Worm (Caenorhabditis elegans): ENCODE measurements around the gene zzz-1.

Gene zzz-1

DNA sequence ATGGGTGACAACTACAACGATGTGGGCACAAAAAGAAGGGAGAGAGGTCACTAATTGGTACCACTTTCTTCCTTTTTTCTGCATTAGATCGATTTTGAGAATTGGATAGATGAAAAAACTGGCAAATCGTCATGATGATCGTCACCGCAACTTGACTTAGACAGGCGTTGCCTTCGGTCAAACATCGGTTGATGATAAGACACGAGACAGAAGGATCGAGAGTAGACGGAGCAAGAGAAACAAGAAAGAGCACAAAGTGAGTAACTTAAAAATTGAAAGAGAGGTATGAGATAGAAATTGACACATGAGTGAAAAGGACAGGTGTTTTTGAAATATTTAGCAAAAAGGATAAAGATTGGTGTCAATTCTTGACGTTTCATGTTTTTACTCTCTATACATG, 38.9 kb downstream of the zzz-1 start (continued):
- TF ChIP-seq elt-3 (tag; optimal IDR thresholded peaks at IDR 0.05) (no peak), snpc-4 (tag; optimal IDR thresholded peaks at IDR 0.05) (no peak)

DNA sequence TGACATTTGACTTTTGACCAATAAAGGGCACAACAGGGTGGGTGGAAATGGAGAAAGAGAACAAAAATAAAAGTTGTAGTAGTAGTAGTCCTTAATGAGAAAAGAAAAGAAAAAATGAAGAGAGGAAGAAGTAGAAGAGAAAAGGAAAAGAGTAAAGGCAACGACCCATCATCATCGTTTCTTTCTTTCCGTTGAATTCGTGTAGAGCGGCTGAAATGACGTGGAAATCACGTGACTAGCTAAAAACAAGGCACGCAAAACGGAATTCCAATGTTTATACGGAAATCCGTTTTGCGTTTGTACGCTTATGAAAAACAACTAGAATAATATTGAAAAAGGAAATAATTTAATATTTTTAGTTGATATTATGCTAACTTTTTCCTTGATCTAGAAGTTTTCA, 41.4 kb downstream of the zzz-1 start:
- TF ChIP-seq mdl-1 (tag; optimal IDR thresholded peaks at IDR 0.05) (peak in 1 of 2 experiments; percentile 50), fkh-8 (tag; optimal IDR thresholded peaks at IDR 0.05) (peak; percentile 80), elt-3 (tag; optimal IDR thresholded peaks at IDR 0.05) (peak in 3 of 6 experiments; percentile 35 to 69 (median 40)), lin-13 (GFP tag; optimal IDR thresholded peaks at IDR 0.05) (no peak), lin-14 (GFP tag; optimal IDR thresholded peaks at IDR 0.05) (peak; percentile 91), lir-3 (tag; optimal IDR thresholded peaks at IDR 0.05; ENCODE audit: poor library complexity) (no peak), unc-86 (tag; optimal IDR thresholded peaks at IDR 0.05) (peak; percentile 31), nhr-84 (tag; optimal IDR thresholded peaks at IDR 0.05) (no peak), C16A3.4 (tag; optimal IDR thresholded peaks at IDR 0.05) (no peak), blmp-1 (tag; optimal IDR thresholded peaks at IDR 0.05) (peak; percentile 62), nhr-20 (tag; optimal IDR thresholded peaks at IDR 0.05) (peak; percentile 75), egl-13 (tag; optimal IDR thresholded peaks at IDR 0.05) (peak; percentile 77), ztf-4 (tag; optimal IDR thresholded peaks at IDR 0.05) (no peak), dpl-1 (GFP tag; optimal IDR thresholded peaks at IDR 0.05) (no peak), lin-15B (tag; optimal IDR thresholded peaks at IDR 0.05) (no peak), unc-130 (tag; optimal IDR thresholded peaks at IDR 0.05) (no peak), sup-37 (GFP tag; optimal IDR thresholded peaks at IDR 0.05) (no peak), nhr-77 (tag; optimal IDR thresholded peaks at IDR 0.05) (no peak), C34B4.2 (tag; optimal IDR thresholded peaks at IDR 0.05) (no peak), grh-1 (GFP tag; IDR thresholded peaks at IDR 0.05) (no peak), mep-1 (tag; optimal IDR thresholded peaks at IDR 0.05) (peak; percentile 14), nhr-19 (GFP tag; conservative IDR thresholded peaks at IDR 0.05) (peak; percentile 41), vab-15 (tag; optimal IDR thresholded peaks at IDR 0.05) (no peak), aly-2 (tag; optimal IDR thresholded peaks at IDR 0.05) (no peak), lsy-2 (tag; optimal IDR thresholded peaks at IDR 0.05) (peak; percentile 41 to 42), lin-35 (GFP tag; optimal IDR thresholded peaks at IDR 0.05) (peak; percentile 27 to 37), zip-4 (GFP tag; optimal IDR thresholded peaks at IDR 0.05) (no peak), sptf-1 (tag; optimal IDR thresholded peaks at IDR 0.05) (no peak), ceh-8 (GFP tag; optimal IDR thresholded peaks at IDR 0.05) (no peak), snu-23 (GFP tag; optimal IDR thresholded peaks at IDR 0.05) (peak; percentile 74), fos-1 (tag; optimal IDR thresholded peaks at IDR 0.05) (no peak), pax-3 (tag; optimal IDR thresholded peaks at IDR 0.05) (no peak), nhr-11 (tag; optimal IDR thresholded peaks at IDR 0.05) (no peak), ceh-88 (GFP tag; IDR thresholded peaks at IDR 0.05) (no peak), egl-27 (tag; optimal IDR thresholded peaks at IDR 0.05) (no peak), nhr-90 (tag; optimal IDR thresholded peaks at IDR 0.05; ENCODE audit: poor library complexity) (peak; percentile 56), swsn-7 (tag; optimal IDR thresholded peaks at IDR 0.05) (peak; percentile 47), tbx-2 (tag; optimal IDR thresholded peaks at IDR 0.05) (peak; percentile 64), ces-1 (GFP tag; optimal IDR thresholded peaks at IDR 0.05) (no peak), unc-98 (GFP tag; IDR thresholded peaks at IDR 0.05) (no peak), unc-30 (tag; optimal IDR thresholded peaks at IDR 0.05) (no peak), unc-62 (GFP tag; optimal IDR thresholded peaks at IDR 0.05) (no peak), nhr-47 (tag; optimal IDR thresholded peaks at IDR 0.05) (peak; percentile 77), snpc-4 (tag; optimal IDR thresholded peaks at IDR 0.05) (no peak), ceh-63 (GFP tag; optimal IDR thresholded peaks at IDR 0.05) (no peak), aha-1 (tag; optimal IDR thresholded peaks at IDR 0.05) (no peak), dsc-1 (tag; optimal IDR thresholded peaks at IDR 0.05) (no peak), ztf-11 (tag; optimal IDR thresholded peaks at IDR 0.05) (no peak), isw-1 (GFP tag; IDR thresholded peaks at IDR 0.05) (no peak), pag-3 (tag; optimal IDR thresholded peaks at IDR 0.05; ENCODE audit: borderline replicate concordance, insufficient read depth) (no peak), hlh-4 (tag; optimal IDR thresholded peaks at IDR 0.05) (no peak)

Measured in whole organism, L1 larva.